Fruit fly (Drosophila melanogaster) whole organism, embryonic: ENCODE results near the gene mRpS2.

Experiments used
- Asciz ChIP-seq: fragments of 200-800 bp; sonication (Bioruptor generic); optimal IDR thresholded peaks from 2 replicates; lab custom pipeline; 2017; ENCODE audit warnings: missing biosample characterization, mild to moderate bottlenecking, missing genetic modification characterization, missing genetic modification reagents
- Atf3 ChIP-seq: fragments of 200-800 bp; sonication (Bioruptor generic); optimal IDR thresholded peaks from 3 replicates; lab custom pipeline; 2016; ENCODE audit warnings: missing biosample characterization, missing genetic modification characterization
- CG1024 ChIP-seq: fragments of 200-800 bp; sonication (Bioruptor generic); IDR thresholded peaks from 2 replicates; pipeline ENCODE4 v1.3.6; 2022; ENCODE audit warnings: missing biosample characterization, missing genetic modification characterization
- CG10274 ChIP-seq: fragments of 200-800 bp; sonication (Bioruptor generic); optimal IDR thresholded peaks from 3 replicates; lab custom pipeline; 2017; ENCODE audit warnings: missing biosample characterization, mild to moderate bottlenecking, missing genetic modification characterization
- CG11398 ChIP-seq: fragments of 200-800 bp; sonication (Bioruptor generic); optimal IDR thresholded peaks from 2 replicates; lab custom pipeline; 2016; ENCODE audit warnings: missing biosample characterization, missing genetic modification characterization
- CG11723 ChIP-seq: fragments of 200-800 bp; sonication (Bioruptor generic); optimal IDR thresholded peaks from 2 replicates; lab custom pipeline; 2017; ENCODE audit warnings: missing biosample characterization, mild to moderate bottlenecking, missing genetic modification characterization
- CG13424 ChIP-seq: fragments of 200-800 bp; sonication (Bioruptor generic); optimal IDR thresholded peaks from 2 replicates; lab custom pipeline; 2019; ENCODE audit warnings: missing biosample characterization, mild to moderate bottlenecking, missing genetic modification characterization, moderate library complexity
- CG15514 ChIP-seq: fragments of 200-800 bp; sonication (Bioruptor generic); optimal IDR thresholded peaks from 3 replicates; lab custom pipeline; 2017; ENCODE audit warnings: missing biosample characterization, missing genetic modification characterization, mild to moderate bottlenecking, moderate library complexity, missing genetic modification reagents
- CG1647 ChIP-seq: fragments of 200-800 bp; sonication (Bioruptor generic); optimal IDR thresholded peaks from 3 replicates; lab custom pipeline; 2016; ENCODE audit warnings: missing biosample characterization, missing genetic modification characterization
- CG17186 ChIP-seq: fragments of 200-800 bp; sonication (Bioruptor generic); optimal IDR thresholded peaks from 3 replicates; lab custom pipeline; 2017; ENCODE audit warnings: missing biosample characterization, missing genetic modification reagents, missing genetic modification characterization
- CG17328 ChIP-seq: fragments of 200-800 bp; sonication (Bioruptor generic); IDR thresholded peaks from 2 replicates; pipeline ENCODE4 v1.3.6; 2022; ENCODE audit warnings: missing biosample characterization, missing genetic modification characterization
- CG3065 ChIP-seq: fragments of 200-800 bp; sonication (Bioruptor generic); optimal IDR thresholded peaks from 2 replicates; lab custom pipeline; 2016; ENCODE audit warnings: missing biosample characterization, missing genetic modification characterization
- CG32772 ChIP-seq: fragments of 200-800 bp; sonication (Bioruptor generic); IDR thresholded peaks from 2 replicates; pipeline ENCODE4 v1.3.6; 2022; ENCODE audit warnings: missing biosample characterization, missing genetic modification characterization
- CG33557 ChIP-seq: fragments of 200-800 bp; sonication (Bioruptor generic); optimal IDR thresholded peaks from 2 replicates; lab custom pipeline; 2019; ENCODE audit warnings: missing biosample characterization, mild to moderate bottlenecking, missing genetic modification characterization, moderate library complexity
- CG4820 ChIP-seq: fragments of 200-800 bp; sonication (Bioruptor generic); optimal IDR thresholded peaks from 3 replicates; lab custom pipeline; 2016; ENCODE audit warnings: missing biosample characterization, missing genetic modification characterization
- CG5180 ChIP-seq: fragments of 200-800 bp; sonication (Bioruptor generic); optimal IDR thresholded peaks from 3 replicates; lab custom pipeline; 2017; ENCODE audit warnings: missing biosample characterization, missing genetic modification characterization, mild to moderate bottlenecking, moderate library complexity, missing genetic modification reagents
- CG6272 ChIP-seq: fragments of 200-800 bp; sonication (Bioruptor generic); IDR thresholded peaks from 2 replicates; pipeline ENCODE4 v1.3.6; 2022; ENCODE audit warnings: missing biosample characterization, missing genetic modification characterization
- CG8290 ChIP-seq, 3 experiments: fragments of 200-800 bp; sonication (Bioruptor generic); optimal IDR thresholded peaks; 2 replicates each; lab custom pipeline; 2016 to 2019; ENCODE audit warnings: missing biosample characterization in 3 of 3, missing genetic modification characterization in 3 of 3, mild to moderate bottlenecking in 2 of 3, moderate library complexity in 1 of 3
- CG8765 ChIP-seq: fragments of 200-800 bp; sonication (Bioruptor generic); IDR thresholded peaks from 2 replicates; pipeline ENCODE4 v1.3.6; 2022; ENCODE audit warnings: missing biosample characterization, missing genetic modification characterization
- CG9437 ChIP-seq: fragments of 200-800 bp; sonication (Bioruptor generic); optimal IDR thresholded peaks from 2 replicates; lab custom pipeline; 2018; ENCODE audit warnings: missing biosample characterization, mild to moderate bottlenecking, missing genetic modification characterization
- Camta ChIP-seq: fragments of 200-800 bp; sonication (Bioruptor generic); optimal IDR thresholded peaks from 2 replicates; lab custom pipeline; 2016; ENCODE audit warnings: missing biosample characterization, missing genetic modification characterization
- CoRest ChIP-seq: fragments of 200-800 bp; sonication (Bioruptor generic); optimal IDR thresholded peaks from 3 replicates; lab custom pipeline; 2018; ENCODE audit warnings: missing biosample characterization, mild to moderate bottlenecking, missing genetic modification characterization, moderate library complexity
- Gsc ChIP-seq: fragments of 200-800 bp; sonication (Bioruptor generic); IDR thresholded peaks from 2 replicates; pipeline ENCODE4 v1.3.6; 2022; ENCODE audit warnings: missing biosample characterization, missing genetic modification characterization
- HLH4C ChIP-seq: fragments of 200-800 bp; sonication (Bioruptor generic); IDR thresholded peaks from 3 replicates; pipeline ENCODE4 v1.3.6; 2022; ENCODE audit warnings: missing biosample characterization, missing genetic modification characterization; ENCODE audit not compliant: partially characterized antibody
- HLH54F ChIP-seq: fragments of 200-800 bp; sonication (Bioruptor generic); optimal IDR thresholded peaks from 3 replicates; lab custom pipeline; 2016; ENCODE audit warnings: missing biosample characterization, missing genetic modification characterization
- Hey ChIP-seq: fragments of 200-800 bp; sonication (Bioruptor generic); optimal IDR thresholded peaks from 3 replicates; lab custom pipeline; 2018; ENCODE audit warnings: missing biosample characterization, mild to moderate bottlenecking, missing genetic modification characterization
- Lhr ChIP-seq: fragments of 200-800 bp; sonication (Bioruptor generic); optimal IDR thresholded peaks from 3 replicates; lab custom pipeline; 2017; ENCODE audit warnings: mild to moderate bottlenecking, missing biosample characterization, missing genetic modification reagents, missing genetic modification characterization
- MBD-R2 ChIP-seq: fragments of 200-800 bp; sonication (Bioruptor generic); IDR thresholded peaks from 2 replicates; pipeline ENCODE4 v1.3.6; 2022; ENCODE audit warnings: missing biosample characterization, missing genetic modification characterization
- Neu2 ChIP-seq: fragments of 200-800 bp; sonication (Bioruptor generic); optimal IDR thresholded peaks from 3 replicates; lab custom pipeline; 2016; ENCODE audit warnings: missing biosample characterization, missing genetic modification characterization, borderline replicate concordance
- Side ChIP-seq: fragments of 200-800 bp; sonication (Bioruptor generic); optimal IDR thresholded peaks from 2 replicates; lab custom pipeline; 2016; ENCODE audit warnings: missing biosample characterization, missing genetic modification characterization
- ab ChIP-seq: fragments of 200-800 bp; sonication (Bioruptor generic); optimal IDR thresholded peaks from 2 replicates; lab custom pipeline; 2016; ENCODE audit warnings: missing biosample characterization, missing genetic modification characterization
- ara ChIP-seq: fragments of 200-800 bp; sonication (Bioruptor generic); IDR thresholded peaks from 2 replicates; pipeline ENCODE4 v1.3.6; 2022; ENCODE audit warnings: missing biosample characterization, missing genetic modification characterization
- br ChIP-seq: fragments of >200 bp; optimal IDR thresholded peaks from 2 replicates; lab custom pipeline; 2017
- croc ChIP-seq: fragments of 200-800 bp; sonication (Bioruptor generic); conservative IDR thresholded peaks from 3 replicates; pipeline ENCODE4 v1.3.6; 2022; ENCODE audit warnings: missing biosample characterization, missing genetic modification characterization
- crp ChIP-seq, 2 experiments: fragments of 200-800 bp; sonication (Bioruptor generic); optimal IDR thresholded peaks; 2 replicates in 1 of 2; 3 replicates in 1 of 2; lab custom pipeline; 2017; ENCODE audit warnings: missing biosample characterization in 2 of 2, missing genetic modification characterization in 2 of 2, mild to moderate bottlenecking in 1 of 2, moderate library complexity in 1 of 2
- dm ChIP-seq: fragments of 200-800 bp; sonication (Bioruptor generic); optimal IDR thresholded peaks from 3 replicates; lab custom pipeline; 2016; ENCODE audit warnings: missing biosample characterization, missing genetic modification characterization
- eve ChIP-seq, 2 experiments: fragments of >200 bp; optimal IDR thresholded peaks; 2 replicates each; lab custom pipeline; 2017; ENCODE audit warnings: missing biosample characterization in 2 of 2, missing genetic modification characterization in 2 of 2
- gfzf ChIP-seq: fragments of 200-800 bp; sonication (Bioruptor generic); optimal IDR thresholded peaks from 2 replicates; lab custom pipeline; 2016; ENCODE audit warnings: missing biosample characterization, mild to moderate bottlenecking, missing genetic modification characterization, moderate library complexity
- grn ChIP-seq: fragments of 200-800 bp; sonication (Bioruptor generic); optimal IDR thresholded peaks from 3 replicates; lab custom pipeline; 2017; ENCODE audit warnings: missing biosample characterization, missing genetic modification characterization
- h ChIP-seq: fragments of >200 bp; optimal IDR thresholded peaks from 2 replicates; lab custom pipeline; 2017
- hth ChIP-seq: fragments of >200 bp; optimal IDR thresholded peaks from 2 replicates; lab custom pipeline; 2017; ENCODE audit warnings: inconsistent platforms
- insv ChIP-seq, 2 experiments: fragments of 200-800 bp; sonication (Bioruptor generic); optimal IDR thresholded peaks; 3 replicates each; lab custom pipeline; 2016 to 2018; ENCODE audit warnings: missing biosample characterization in 2 of 2, missing genetic modification characterization in 2 of 2
- kah ChIP-seq: fragments of 200-800 bp; sonication (Bioruptor generic); optimal IDR thresholded peaks from 2 replicates; lab custom pipeline; 2018; ENCODE audit warnings: missing biosample characterization, mild to moderate bottlenecking, missing genetic modification characterization
- prd ChIP-seq, 3 experiments: fragments of >200 bp in 2 of 3; fragments of 200-800 bp in 1 of 3; sonication (Bioruptor generic) in 1 of 3; optimal IDR thresholded peaks in 2 of 3; IDR thresholded peaks in 1 of 3; 2 replicates in 2 of 3; 3 replicates in 1 of 3; pipeline versions ENCODE4 v1.3.6 to Lab custom; 2017 to 2022; ENCODE audit warnings: missing biosample characterization in 1 of 3, missing genetic modification characterization in 1 of 3
- pzg ChIP-seq: fragments of 200-800 bp; sonication (Bioruptor generic); optimal IDR thresholded peaks from 3 replicates; lab custom pipeline; 2018; ENCODE audit warnings: missing biosample characterization, mild to moderate bottlenecking, missing genetic modification characterization, moderate library complexity
- shn ChIP-seq: fragments of 200-800 bp; sonication (Bioruptor generic); optimal IDR thresholded peaks from 3 replicates; lab custom pipeline; 2016; ENCODE audit warnings: missing biosample characterization, missing genetic modification characterization
- sima ChIP-seq: fragments of 200-800 bp; sonication (Bioruptor generic); optimal IDR thresholded peaks from 2 replicates; lab custom pipeline; 2016; ENCODE audit warnings: missing biosample characterization, missing genetic modification characterization
- sug ChIP-seq: fragments of 200-800 bp; optimal IDR thresholded peaks from 2 replicates; lab custom pipeline; 2019; ENCODE audit warnings: missing biosample characterization, mild to moderate bottlenecking, missing genetic modification characterization, moderate library complexity
- toy ChIP-seq: fragments of 200-800 bp; sonication (Bioruptor generic); IDR thresholded peaks from 2 replicates; pipeline ENCODE4 v1.3.6; 2022; ENCODE audit warnings: missing biosample characterization, missing genetic modification characterization
- trem ChIP-seq: fragments of 200-800 bp; optimal IDR thresholded peaks from 3 replicates; lab custom pipeline; 2019; ENCODE audit warnings: missing biosample characterization, mild to moderate bottlenecking, missing genetic modification characterization, moderate library complexity
- trh ChIP-seq: fragments of 200-800 bp; sonication (Bioruptor generic); optimal IDR thresholded peaks from 2 replicates; lab custom pipeline; 2016; ENCODE audit warnings: missing biosample characterization, missing genetic modification characterization
- vfl ChIP-seq: fragments of 200-800 bp; sonication (Bioruptor generic); optimal IDR thresholded peaks from 2 replicates; lab custom pipeline; 2016; ENCODE audit warnings: missing biosample characterization, missing genetic modification characterization

mRpS2 gene

DNA sequence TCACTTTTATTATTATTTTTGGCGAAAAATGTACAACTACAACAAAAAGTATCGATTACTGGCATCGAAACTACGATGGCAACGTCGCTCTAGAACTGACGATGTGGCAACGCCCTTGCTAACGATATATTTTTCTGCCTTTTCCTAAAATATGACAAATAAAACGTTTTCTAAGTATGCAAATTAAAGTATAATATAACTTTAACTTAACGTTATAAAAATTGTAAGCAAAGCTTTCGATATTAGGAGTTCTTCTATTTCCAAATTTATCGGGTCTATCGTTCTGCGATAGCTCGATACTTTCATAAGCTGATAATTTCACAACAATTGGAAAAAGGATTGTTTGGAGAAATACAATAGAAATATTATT lies 32.8 kb upstream of the mRpS2 start, which contains the start of the genes Cf2 and CG3008 (continued):
- TF ChIP-seq CG1024 = no peak
- no peak for TF ChIP-seq shn (GFP tag; lab: Kevin White, UChicago)
- no peak for TF ChIP-seq grn (GFP tag; lab: Kevin White, UChicago)
- TF ChIP-seq insv (GFP tag; optimal IDR thresholded peaks at IDR 0.05; lab: Kevin White, UChicago) = no peak
- TF ChIP-seq CG8765 (GFP tag; lab: Robert Waterston, UW) = no peak
- TF ChIP-seq eve (GFP tag; optimal IDR thresholded peaks at IDR 0.05; lab: Kevin White, UChicago) = no peak
- no peak for TF ChIP-seq toy (GFP tag; lab: Robert Waterston, UW)
- no peak for TF ChIP-seq HLH54F (GFP tag; lab: Kevin White, UChicago)
- TF ChIP-seq Asciz = no peak
- TF ChIP-seq MBD-R2 (GFP tag; lab: Robert Waterston, UW) = peak; percentile 64
- no peak for TF ChIP-seq crp (GFP tag; optimal IDR thresholded peaks at IDR 0.05; lab: Kevin White, UChicago)
- no peak for TF ChIP-seq prd (optimal IDR thresholded peaks at IDR 0.05; lab: Kevin White, UChicago)
- no peak for TF ChIP-seq prd (GFP tag; IDR thresholded peaks at IDR 0.05; lab: Robert Waterston, UW)
- TF ChIP-seq kah (GFP tag; lab: Kevin White, UChicago) = no peak
- TF ChIP-seq br (lab: Kevin White, UChicago) = no peak
- no peak for TF ChIP-seq CG33557 (GFP tag; lab: Kevin White, UChicago)
- no peak for TF ChIP-seq CG17328 (GFP tag; lab: Robert Waterston, UW)
- TF ChIP-seq CG17186 (GFP tag; lab: Kevin White, UChicago) = no peak
- no peak for TF ChIP-seq Gsc (GFP tag; lab: Robert Waterston, UW)
- peak; percentile 88 for TF ChIP-seq HLH4C
- peak; percentile 1 for TF ChIP-seq sug (tag; lab: Kevin White, UChicago)
- TF ChIP-seq Side (GFP tag; lab: Kevin White, UChicago) = no peak
- TF ChIP-seq hth (lab: Kevin White, UChicago) = no peak
- no peak for TF ChIP-seq h (lab: Kevin White, UChicago)
- TF ChIP-seq CG8290 (GFP tag; optimal IDR thresholded peaks at IDR 0.05; lab: Kevin White, UChicago) = peak; percentile 14
- TF ChIP-seq CG8290 (tag; optimal IDR thresholded peaks at IDR 0.05; lab: Kevin White, UChicago) = no peak
- TF ChIP-seq CG32772 (GFP tag; lab: Robert Waterston, UW) = no peak
- TF ChIP-seq CG15514 (GFP tag; lab: Kevin White, UChicago) = no peak
- TF ChIP-seq CG9437 (GFP tag; lab: Kevin White, UChicago) = no peak
- TF ChIP-seq CG6272 = no peak
- no peak for TF ChIP-seq ara (GFP tag; lab: Robert Waterston, UW)
- no peak for TF ChIP-seq Hey (tag; lab: Kevin White, UChicago)
- no peak for TF ChIP-seq CG5180 (GFP tag; lab: Kevin White, UChicago)
- no peak for TF ChIP-seq ab (GFP tag; lab: Kevin White, UChicago)
- TF ChIP-seq gfzf (GFP tag; lab: Kevin White, UChicago) = peak; percentile 21
- no peak for TF ChIP-seq vfl
- peak; percentile 78 for TF ChIP-seq pzg (GFP tag; lab: Kevin White, UChicago)
- TF ChIP-seq Neu2 (GFP tag; lab: Kevin White, UChicago) = no peak
- no peak for TF ChIP-seq CG13424 (tag; lab: Kevin White, UChicago)
- TF ChIP-seq Camta (GFP tag; lab: Kevin White, UChicago) = no peak
- TF ChIP-seq trh = no peak
- TF ChIP-seq CoRest = no peak
- TF ChIP-seq Lhr (GFP tag; lab: Kevin White, UChicago) = peak; percentile 14
- TF ChIP-seq trem (tag; lab: Kevin White, UChicago) = peak; percentile 78
- no peak for TF ChIP-seq croc
- TF ChIP-seq CG1647 (GFP tag; lab: Kevin White, UChicago) = no peak
- no peak for TF ChIP-seq sima (GFP tag; lab: Kevin White, UChicago)
- TF ChIP-seq dm = no peak
- no peak for TF ChIP-seq CG4820 (GFP tag; lab: Kevin White, UChicago)
- no peak for TF ChIP-seq Atf3
- no peak for TF ChIP-seq CG11398 (GFP tag; lab: Kevin White, UChicago)
- TF ChIP-seq CG3065 (GFP tag; lab: Kevin White, UChicago) = no peak
- no peak for TF ChIP-seq CG11723 (GFP tag; lab: Kevin White, UChicago)
- TF ChIP-seq CG10274 (GFP tag; lab: Kevin White, UChicago) = no peak
